Fruit fly (Drosophila melanogaster) whole organism, embryonic: Measurements from ENCODE around the gene ScpX.
A peak's percentile ranks its signal among the peaks of the same experiment; 100 is the strongest.

Experiments
- Blimp-1 ChIP-seq: fragments of 200-800 bp; sonication (Bioruptor generic); optimal IDR thresholded peaks from 3 replicates; lab custom pipeline; 2018; ENCODE audit warnings: missing biosample characterization, missing genetic modification characterization, mild to moderate bottlenecking, moderate library complexity, missing genetic modification reagents
- CG10543 ChIP-seq: fragments of 200-800 bp; sonication (Bioruptor generic); optimal IDR thresholded peaks from 3 replicates; lab custom pipeline; 2017; ENCODE audit warnings: missing biosample characterization, mild to moderate bottlenecking, missing genetic modification characterization, moderate library complexity
- CG12769 ChIP-seq: fragments of 200-800 bp; sonication (Bioruptor generic); optimal IDR thresholded peaks from 2 replicates; lab custom pipeline; 2019; ENCODE audit warnings: missing biosample characterization, mild to moderate bottlenecking, missing genetic modification characterization, moderate library complexity
- CG13296 ChIP-seq: fragments of 200-800 bp; sonication (Bioruptor generic); optimal IDR thresholded peaks from 3 replicates; lab custom pipeline; 2018; ENCODE audit warnings: missing biosample characterization, mild to moderate bottlenecking, missing genetic modification characterization
- CG13894 ChIP-seq: fragments of 200-800 bp; sonication (Bioruptor generic); optimal IDR thresholded peaks from 3 replicates; lab custom pipeline; 2018; ENCODE audit warnings: missing biosample characterization, mild to moderate bottlenecking, missing genetic modification characterization, moderate library complexity
- CG14441 ChIP-seq: fragments of 200-800 bp; sonication (Bioruptor generic); IDR thresholded peaks from 2 replicates; pipeline ENCODE4 v1.3.6; 2022; ENCODE audit warnings: missing biosample characterization, missing genetic modification characterization
- CG15479 ChIP-seq: fragments of 200-800 bp; sonication (Bioruptor generic); optimal IDR thresholded peaks from 3 replicates; lab custom pipeline; 2019; ENCODE audit warnings: missing biosample characterization, mild to moderate bottlenecking, missing genetic modification characterization, moderate library complexity
- CG17186 ChIP-seq: fragments of 200-800 bp; sonication (Bioruptor generic); optimal IDR thresholded peaks from 3 replicates; lab custom pipeline; 2017; ENCODE audit warnings: missing biosample characterization, missing genetic modification reagents, missing genetic modification characterization
- CG18619 ChIP-seq: fragments of 200-800 bp; sonication (Bioruptor generic); optimal IDR thresholded peaks from 3 replicates; lab custom pipeline; 2017; ENCODE audit warnings: missing biosample characterization, mild to moderate bottlenecking, missing genetic modification characterization
- CG32767 ChIP-seq: fragments of 200-800 bp; sonication (Bioruptor generic); IDR thresholded peaks from 2 replicates; pipeline ENCODE4 v1.3.6; 2022; ENCODE audit warnings: missing biosample characterization, missing genetic modification characterization
- CG32772 ChIP-seq: fragments of 200-800 bp; sonication (Bioruptor generic); IDR thresholded peaks from 2 replicates; pipeline ENCODE4 v1.3.6; 2022; ENCODE audit warnings: missing biosample characterization, missing genetic modification characterization
- CG7963 ChIP-seq: fragments of 200-800 bp; sonication (Bioruptor generic); IDR thresholded peaks from 3 replicates; pipeline ENCODE4 v1.3.6; 2022; ENCODE audit warnings: missing biosample characterization, missing genetic modification characterization; ENCODE audit not compliant: partially characterized antibody
- CG9932 ChIP-seq: fragments of 200-800 bp; sonication (Bioruptor generic); IDR thresholded peaks from 2 replicates; pipeline ENCODE4 v1.3.6; 2022; ENCODE audit warnings: missing biosample characterization, missing genetic modification characterization
- Chrac-16 ChIP-seq: fragments of 200-800 bp; sonication (Bioruptor generic); optimal IDR thresholded peaks from 3 replicates; lab custom pipeline; 2016; ENCODE audit warnings: missing biosample characterization, missing genetic modification characterization
- Doc3 ChIP-seq: fragments of 200-800 bp; sonication (Bioruptor generic); IDR thresholded peaks from 3 replicates; pipeline ENCODE4 v1.3.6; 2022; ENCODE audit warnings: missing biosample characterization, missing genetic modification characterization; ENCODE audit not compliant: partially characterized antibody
- Drgx ChIP-seq: fragments of 200-800 bp; sonication (Bioruptor generic); IDR thresholded peaks from 2 replicates; pipeline ENCODE4 v1.3.6; 2022; ENCODE audit warnings: missing biosample characterization, missing genetic modification characterization
- H15 ChIP-seq: fragments of 200-800 bp; sonication (Bioruptor generic); IDR thresholded peaks from 3 replicates; pipeline ENCODE4 v1.3.6; 2022; ENCODE audit warnings: missing biosample characterization, missing genetic modification characterization
- Jarid2 ChIP-seq: fragments of 200-800 bp; sonication (Bioruptor generic); optimal IDR thresholded peaks from 3 replicates; lab custom pipeline; 2017; ENCODE audit warnings: mild to moderate bottlenecking, missing biosample characterization, missing genetic modification reagents, missing genetic modification characterization
- Med ChIP-seq: fragments of 200-800 bp; sonication (Bioruptor generic); peaks from one replicate; lab custom pipeline; 2016; ENCODE audit warnings: missing biosample characterization, missing genetic modification characterization, mild to moderate bottlenecking, inconsistent platforms, moderate library complexity
- Myb ChIP-seq: fragments of 200-800 bp; sonication (Bioruptor generic); optimal IDR thresholded peaks from 2 replicates; lab custom pipeline; 2016; ENCODE audit warnings: missing biosample characterization, missing genetic modification characterization
- Nf-YB ChIP-seq: fragments of 200-800 bp; sonication (Bioruptor generic); optimal IDR thresholded peaks from 3 replicates; lab custom pipeline; 2019; ENCODE audit warnings: missing biosample characterization, mild to moderate bottlenecking, missing genetic modification characterization, moderate library complexity
- Nf-YC ChIP-seq: fragments of 200-800 bp; optimal IDR thresholded peaks from 3 replicates; lab custom pipeline; 2019; ENCODE audit warnings: missing biosample characterization, mild to moderate bottlenecking, missing genetic modification characterization, moderate library complexity
- NfI ChIP-seq: fragments of 200-800 bp; sonication (Bioruptor generic); optimal IDR thresholded peaks from 3 replicates; lab custom pipeline; 2018; ENCODE audit warnings: missing biosample characterization, mild to moderate bottlenecking, missing genetic modification characterization, moderate library complexity
- PHDP ChIP-seq: fragments of 200-800 bp; sonication (Bioruptor generic); optimal IDR thresholded peaks from 3 replicates; lab custom pipeline; 2018; ENCODE audit warnings: missing biosample characterization, mild to moderate bottlenecking, missing genetic modification characterization, moderate library complexity
- Spps ChIP-seq: fragments of 200-800 bp; sonication (Bioruptor generic); optimal IDR thresholded peaks from 2 replicates; lab custom pipeline; 2018; ENCODE audit warnings: missing biosample characterization, mild to moderate bottlenecking, missing genetic modification characterization
- abd-A ChIP-seq: fragments of 200-800 bp; sonication (Bioruptor generic); optimal IDR thresholded peaks from 3 replicates; lab custom pipeline; 2019; ENCODE audit warnings: missing biosample characterization, mild to moderate bottlenecking, missing genetic modification characterization, moderate library complexity
- amos ChIP-seq: fragments of 200-800 bp; sonication (Bioruptor generic); IDR thresholded peaks from 2 replicates; pipeline ENCODE4 v1.3.6; 2022; ENCODE audit warnings: missing biosample characterization, missing genetic modification characterization; ENCODE audit not compliant: partially characterized antibody
- az2 ChIP-seq: fragments of 200-800 bp; sonication (Bioruptor generic); optimal IDR thresholded peaks from 3 replicates; lab custom pipeline; 2016; ENCODE audit warnings: missing biosample characterization, missing genetic modification characterization
- bowl ChIP-seq: fragments of 200-800 bp; sonication (Bioruptor generic); IDR thresholded peaks from 2 replicates; pipeline ENCODE4 v1.3.6; 2022; ENCODE audit warnings: missing biosample characterization, missing genetic modification characterization
- cg ChIP-seq: fragments of 200-800 bp; sonication (Bioruptor generic); optimal IDR thresholded peaks from 3 replicates; lab custom pipeline; 2019; ENCODE audit warnings: missing biosample characterization, mild to moderate bottlenecking, missing genetic modification characterization, moderate library complexity
- ci ChIP-seq: fragments of 200-800 bp; sonication (Bioruptor generic); IDR thresholded peaks from 3 replicates; pipeline ENCODE4 v1.3.6; 2022; ENCODE audit warnings: missing biosample characterization, missing genetic modification characterization
- crol ChIP-seq: fragments of 200-800 bp; sonication (Bioruptor generic); IDR thresholded peaks from 2 replicates; pipeline ENCODE4 v1.3.6; 2022; ENCODE audit warnings: missing biosample characterization, missing genetic modification characterization
- dmrt11E ChIP-seq: fragments of 200-800 bp; sonication (Bioruptor generic); optimal IDR thresholded peaks from 3 replicates; lab custom pipeline; 2018; ENCODE audit warnings: missing biosample characterization, mild to moderate bottlenecking, missing genetic modification characterization, moderate library complexity
- ewg ChIP-seq: fragments of 200-800 bp; sonication (Bioruptor generic); optimal IDR thresholded peaks from 3 replicates; lab custom pipeline; 2017; ENCODE audit warnings: mild to moderate bottlenecking, missing biosample characterization, missing genetic modification reagents, missing genetic modification characterization
- exex ChIP-seq: fragments of 200-800 bp; sonication (Bioruptor generic); optimal IDR thresholded peaks from 4 replicates; lab custom pipeline; 2018; ENCODE audit warnings: missing biosample characterization, mild to moderate bottlenecking, missing genetic modification characterization, moderate library complexity
- eyg ChIP-seq: fragments of 200-800 bp; sonication (Bioruptor generic); optimal IDR thresholded peaks from 3 replicates; lab custom pipeline; 2016; ENCODE audit warnings: missing biosample characterization, missing genetic modification characterization
- fd64A ChIP-seq: fragments of 200-800 bp; sonication (Bioruptor generic); optimal IDR thresholded peaks from 3 replicates; lab custom pipeline; 2018; ENCODE audit warnings: missing biosample characterization, mild to moderate bottlenecking, missing genetic modification characterization
- grn ChIP-seq: fragments of 200-800 bp; sonication (Bioruptor generic); optimal IDR thresholded peaks from 3 replicates; lab custom pipeline; 2017; ENCODE audit warnings: missing biosample characterization, missing genetic modification characterization
- nerfin-1 ChIP-seq: fragments of 200-800 bp; sonication (Bioruptor generic); optimal IDR thresholded peaks from 3 replicates; lab custom pipeline; 2019; ENCODE audit warnings: missing biosample characterization, mild to moderate bottlenecking, missing genetic modification characterization, moderate library complexity
- nom ChIP-seq: fragments of 200-800 bp; sonication (Bioruptor generic); optimal IDR thresholded peaks from 2 replicates; lab custom pipeline; 2017; ENCODE audit warnings: missing biosample characterization, missing genetic modification characterization, mild to moderate bottlenecking, moderate library complexity, missing genetic modification reagents
- seq ChIP-seq: fragments of 200-800 bp; sonication (Bioruptor generic); IDR thresholded peaks from 2 replicates; pipeline ENCODE4 v1.3.6; 2022; ENCODE audit warnings: missing biosample characterization, missing genetic modification characterization
- slp2 ChIP-seq: fragments of 200-800 bp; sonication (Bioruptor generic); optimal IDR thresholded peaks from 2 replicates; lab custom pipeline; 2016; ENCODE audit warnings: missing biosample characterization, missing genetic modification characterization
- so ChIP-seq: fragments of 200-800 bp; sonication (Bioruptor generic); IDR thresholded peaks from 3 replicates; pipeline ENCODE4 v1.3.6; 2022; ENCODE audit warnings: missing biosample characterization, missing genetic modification characterization
- stc ChIP-seq: fragments of 200-800 bp; sonication (Bioruptor generic); IDR thresholded peaks from 2 replicates; pipeline ENCODE4 v1.3.6; 2022; ENCODE audit warnings: missing biosample characterization, missing genetic modification characterization
- vvl ChIP-seq: fragments of 200-800 bp; sonication (Bioruptor generic); IDR thresholded peaks from 2 replicates; pipeline ENCODE4 v1.3.6; 2022; ENCODE audit warnings: missing biosample characterization, missing genetic modification characterization

The ScpX gene

dm6 chr2L:18864093-18864492, 33.1 kb downstream of the ScpX start (continued):
- TF ChIP-seq fd64A (GFP tag; lab: Kevin White, UChicago), result no peak
- TF ChIP-seq CG18619 (GFP tag; lab: Kevin White, UChicago), result peak; percentile 28
- TF ChIP-seq CG13894 (tag; lab: Kevin White, UChicago), result no peak
- no peak for TF ChIP-seq PHDP
- no peak for TF ChIP-seq so (GFP tag; lab: Robert Waterston, UW)
- TF ChIP-seq bowl (GFP tag; lab: Robert Waterston, UW), result 0 out of 2 replicates have a peak, but pooled peaks have one; percentile 27
- TF ChIP-seq vvl (GFP tag; lab: Robert Waterston, UW), result 0 out of 2 replicates have a peak, but pooled peaks have one; percentile 25
- TF ChIP-seq slp2, result no peak
- no peak; the same call in 2 of the 3 replicates for TF ChIP-seq H15 (GFP tag; lab: Robert Waterston, UW)
- TF ChIP-seq CG17186 (GFP tag; lab: Kevin White, UChicago), result no peak
- no peak for TF ChIP-seq CG14441
- no peak for TF ChIP-seq stc (GFP tag; lab: Robert Waterston, UW)

dm6 chr2L:18864981-18865380, 34.0 kb downstream of the ScpX start:
- TF ChIP-seq Med (GFP tag; lab: Kevin White, UChicago), result peak; percentile 37
- peak; percentile 20 for TF ChIP-seq Blimp-1
- TF ChIP-seq CG12769 (tag; lab: Kevin White, UChicago), result no peak
- 0 out of 2 replicates have a peak, but pooled peaks have one; percentile 21 for TF ChIP-seq CG9932 (GFP tag; lab: Robert Waterston, UW)
- TF ChIP-seq CG7963 (GFP tag; lab: Robert Waterston, UW), result 0 out of 3 replicates have a peak, but pooled peaks have one; percentile 3
- peak; percentile 49 for TF ChIP-seq CG10543 (GFP tag; lab: Kevin White, UChicago)
- TF ChIP-seq, all 482 proteins: peak for 5

dm6 chr2L:18866582-18866981, 35.6 kb downstream of the ScpX start:
- TF ChIP-seq Chrac-16 (GFP tag; lab: Kevin White, UChicago) (no peak), grn (GFP tag; lab: Kevin White, UChicago) (peak; percentile 38), Nf-YB (GFP tag; lab: Kevin White, UChicago) (peak; percentile 68), Jarid2 (GFP tag; lab: Kevin White, UChicago) (no peak), CG32767 (GFP tag; lab: Robert Waterston, UW) (peak; percentile 63; the same call in 1 of the 2 replicates), crol (peak; percentile 75), Drgx (GFP tag; lab: Robert Waterston, UW) (no peak), CG32772 (GFP tag; lab: Robert Waterston, UW) (peak; percentile 75), CG7963 (GFP tag; lab: Robert Waterston, UW) (no peak), seq (GFP tag; lab: Robert Waterston, UW) (0 out of 2 replicates have a peak, but pooled peaks have one; percentile 8), nom (GFP tag; lab: Kevin White, UChicago) (peak; percentile 5), CG15479 (GFP tag; lab: Kevin White, UChicago) (no peak), cg (GFP tag; lab: Kevin White, UChicago) (peak; percentile 36), Nf-YC (tag; lab: Kevin White, UChicago) (peak; percentile 52)

- TF ChIP-seq ci (GFP tag; lab: Robert Waterston, UW) (no peak), amos (GFP tag; lab: Robert Waterston, UW) (no peak), dmrt11E (no peak), ewg (GFP tag; lab: Kevin White, UChicago) (peak; percentile 92), Doc3 (GFP tag; lab: Robert Waterston, UW) (0 out of 3 replicates have a peak, but pooled peaks have one; percentile 12), abd-A (peak; percentile 81), exex (tag; lab: Kevin White, UChicago) (peak; percentile 12), Spps (tag; lab: Kevin White, UChicago) (no peak), Nf-YB (GFP tag; lab: Kevin White, UChicago) (peak; percentile 68), az2 (GFP tag; lab: Kevin White, UChicago) (no peak), NfI (no peak), Myb (GFP tag; lab: Kevin White, UChicago) (no peak), CG13296 (GFP tag; lab: Kevin White, UChicago) (no peak), eyg (GFP tag; lab: Kevin White, UChicago) (no peak), Blimp-1 (no peak), nerfin-1 (tag; lab: Kevin White, UChicago) (no peak), cg (GFP tag; lab: Kevin White, UChicago) (peak; percentile 70)
Observed at dm6 chr2L:18867815-18868214, 36.8 kb downstream of the ScpX start.
